ENCODE assay signal across 1 fruit fly cellular context in genomic region chr3L:6192822-6193555, dm6.
A peak's percentile ranks its signal among the peaks of the same experiment; 100 is the strongest.
TF ChIP-seq lines count a peak whose summit lies in the region.

TSS of gene Sf3b6 (minus strand) at chr3L:6193179.
TSS of gene Tnpo (plus strand) at chr3L:6193480.

TF ChIP-seq in whole organism, embryonic, 481 proteins besides CTCF, POLR2A, EP300 and RAD21 (continued from another document and continues in another):
- TF ChIP-seq Med (GFP tag; lab: Kevin White, UChicago): peak; percentile 84
- no peak for TF ChIP-seq cad (GFP tag; optimal IDR thresholded peaks at IDR 0.05; lab: Kevin White, UChicago)
- TF ChIP-seq lola (GFP tag; optimal IDR thresholded peaks at IDR 0.05; lab: Kevin White, UChicago): peak in 1 of 3 experiments; percentile 91
- TF ChIP-seq Dek (tag; optimal IDR thresholded peaks at IDR 0.05; lab: Kevin White, UChicago): no peak
- peak; percentile 29 for TF ChIP-seq emc (GFP tag; optimal IDR thresholded peaks at IDR 0.05; lab: Kevin White, UChicago)
- TF ChIP-seq pita (GFP tag; optimal IDR thresholded peaks at IDR 0.05; lab: Kevin White, UChicago): no peak
- TF ChIP-seq sna (GFP tag; IDR thresholded peaks at IDR 0.05; lab: Robert Waterston, UW; ENCODE audit: partially characterized antibody): peak; percentile 61; the same call in 1 of the 2 replicates
- peak; percentile 35 for TF ChIP-seq CG6765 (GFP tag; optimal IDR thresholded peaks at IDR 0.05; lab: Kevin White, UChicago)
- TF ChIP-seq gsb (GFP tag; IDR thresholded peaks at IDR 0.05; lab: Robert Waterston, UW): peak; percentile 58
- TF ChIP-seq HmgD (GFP tag; optimal IDR thresholded peaks at IDR 0.05; lab: Kevin White, UChicago): peak; percentile 9
- TF ChIP-seq hth (optimal IDR thresholded peaks at IDR 0.05; lab: Kevin White, UChicago): no peak
- TF ChIP-seq schlank (tag; optimal IDR thresholded peaks at IDR 0.05; lab: Kevin White, UChicago): peak; percentile 35
- no peak for TF ChIP-seq MTF-1 (GFP tag; optimal IDR thresholded peaks at IDR 0.05; lab: Kevin White, UChicago; ENCODE audit: borderline replicate concordance)
- TF ChIP-seq CG9797 (GFP tag; optimal IDR thresholded peaks at IDR 0.05; lab: Kevin White, UChicago): peak; percentile 99
- no peak for TF ChIP-seq CG15269 (tag; optimal IDR thresholded peaks at IDR 0.05; lab: Kevin White, UChicago)
- no peak for TF ChIP-seq Nf-YC (tag; optimal IDR thresholded peaks at IDR 0.05; lab: Kevin White, UChicago)
- peak; percentile 89 for TF ChIP-seq CG15696 (tag; optimal IDR thresholded peaks at IDR 0.05; lab: Kevin White, UChicago)
- TF ChIP-seq eve (GFP tag; optimal IDR thresholded peaks at IDR 0.05; lab: Kevin White, UChicago): no peak
- TF ChIP-seq CG6272 (GFP tag; IDR thresholded peaks at IDR 0.05; lab: Robert Waterston, UW): peak; percentile 88
- TF ChIP-seq CG9932 (GFP tag; IDR thresholded peaks at IDR 0.05; lab: Robert Waterston, UW): peak; percentile 93
- peak; percentile 2 for TF ChIP-seq CG7987 (GFP tag; optimal IDR thresholded peaks at IDR 0.05; lab: Kevin White, UChicago)
- TF ChIP-seq Oli (tag; optimal IDR thresholded peaks at IDR 0.05; lab: Kevin White, UChicago): peak; percentile 81
- TF ChIP-seq CG4424 (GFP tag; optimal IDR thresholded peaks at IDR 0.05; lab: Kevin White, UChicago): peak; percentile 89
- TF ChIP-seq CG2889 (GFP tag; IDR thresholded peaks at IDR 0.05; lab: Robert Waterston, UW): peak; percentile 40; the same call in 1 of the 3 replicates
- TF ChIP-seq Hr3 (GFP tag; optimal IDR thresholded peaks at IDR 0.05; lab: Kevin White, UChicago): peak; percentile 87
- no peak for TF ChIP-seq Hr78 (GFP tag; optimal IDR thresholded peaks at IDR 0.05; lab: Kevin White, UChicago)
- TF ChIP-seq slou (GFP tag; optimal IDR thresholded peaks at IDR 0.05; lab: Kevin White, UChicago): peak; percentile 82
- peak; percentile 76 for TF ChIP-seq CG9437 (GFP tag; optimal IDR thresholded peaks at IDR 0.05; lab: Kevin White, UChicago)
- TF ChIP-seq CG30020 (tag; optimal IDR thresholded peaks at IDR 0.05; lab: Kevin White, UChicago): no peak
- TF ChIP-seq Sox102F (GFP tag; optimal IDR thresholded peaks at IDR 0.05; lab: Kevin White, UChicago): no peak
- peak; percentile 39; the same call in 1 of the 3 replicates for TF ChIP-seq CG6175 (GFP tag; IDR thresholded peaks at IDR 0.05; lab: Robert Waterston, UW)
- TF ChIP-seq stc (GFP tag; IDR thresholded peaks at IDR 0.05; lab: Robert Waterston, UW): peak; percentile 60; the same call in 1 of the 2 replicates
- no peak for TF ChIP-seq CG1603 (tag; optimal IDR thresholded peaks at IDR 0.05; lab: Kevin White, UChicago)
- peak; percentile 47 for TF ChIP-seq CG17802 (tag; optimal IDR thresholded peaks at IDR 0.05; lab: Kevin White, UChicago)
- TF ChIP-seq bab2 (GFP tag; optimal IDR thresholded peaks at IDR 0.05; lab: Kevin White, UChicago): peak; percentile 79
- TF ChIP-seq CG7372 (GFP tag; IDR thresholded peaks at IDR 0.05; lab: Robert Waterston, UW): peak; percentile 80
- TF ChIP-seq tx (GFP tag; optimal IDR thresholded peaks at IDR 0.05; lab: Kevin White, UChicago): peak; percentile 62
- TF ChIP-seq Optix (GFP tag; IDR thresholded peaks at IDR 0.05; lab: Robert Waterston, UW): peak; percentile 51; the same call in 1 of the 3 replicates
- peak; percentile 96 for TF ChIP-seq Ets65A (GFP tag; lab: Kevin White, UChicago)
- TF ChIP-seq Ravus (GFP tag; IDR thresholded peaks at IDR 0.05; lab: Robert Waterston, UW): no peak; the same call in 1 of the 2 replicates
- TF ChIP-seq CG15514 (GFP tag; optimal IDR thresholded peaks at IDR 0.05; lab: Kevin White, UChicago): peak; percentile 84
- peak; percentile 68 for TF ChIP-seq cwo (GFP tag; optimal IDR thresholded peaks at IDR 0.05; lab: Kevin White, UChicago)
- TF ChIP-seq jumu (GFP tag; optimal IDR thresholded peaks at IDR 0.05; lab: Kevin White, UChicago): peak; percentile 66
- TF ChIP-seq Jarid2 (GFP tag; optimal IDR thresholded peaks at IDR 0.05; lab: Kevin White, UChicago): no peak
- peak; percentile 12 for TF ChIP-seq Dad (GFP tag; optimal IDR thresholded peaks at IDR 0.05; lab: Kevin White, UChicago)
- TF ChIP-seq Lhr (GFP tag; optimal IDR thresholded peaks at IDR 0.05; lab: Kevin White, UChicago): peak; percentile 78
- TF ChIP-seq p53 (GFP tag; optimal IDR thresholded peaks at IDR 0.05; lab: Kevin White, UChicago): peak; percentile 35
- no peak for TF ChIP-seq CG10147 (GFP tag; optimal IDR thresholded peaks at IDR 0.05; lab: Kevin White, UChicago)
- TF ChIP-seq repo (GFP tag; optimal IDR thresholded peaks at IDR 0.05; lab: Kevin White, UChicago): no peak
- peak; percentile 49 for TF ChIP-seq CG5180 (GFP tag; optimal IDR thresholded peaks at IDR 0.05; lab: Kevin White, UChicago)
- TF ChIP-seq TFAM (GFP tag; optimal IDR thresholded peaks at IDR 0.05; lab: Kevin White, UChicago): no peak
- peak; percentile 90 for TF ChIP-seq CG9727 (GFP tag; optimal IDR thresholded peaks at IDR 0.05; lab: Kevin White, UChicago)
- TF ChIP-seq CG9609 (GFP tag; optimal IDR thresholded peaks at IDR 0.05; lab: Kevin White, UChicago): peak; percentile 81
- peak; percentile 83 for TF ChIP-seq twi (tag; optimal IDR thresholded peaks at IDR 0.05; lab: Kevin White, UChicago)
- peak; percentile 69; the same call in 2 of the 3 replicates for TF ChIP-seq H15 (GFP tag; IDR thresholded peaks at IDR 0.05; lab: Robert Waterston, UW)
- peak; percentile 64 for TF ChIP-seq CG9876 (GFP tag; optimal IDR thresholded peaks at IDR 0.05; lab: Kevin White, UChicago)
- TF ChIP-seq CG13287 (GFP tag; IDR thresholded peaks at IDR 0.05; lab: Robert Waterston, UW; ENCODE audit: partially characterized antibody): peak; percentile 61
- no peak for TF ChIP-seq CG1832 (GFP tag; optimal IDR thresholded peaks at IDR 0.05; lab: Kevin White, UChicago)
- peak; percentile 36 for TF ChIP-seq CG34224 (GFP tag; IDR thresholded peaks at IDR 0.05; lab: Robert Waterston, UW; ENCODE audit: partially characterized antibody)
- TF ChIP-seq fd96Cb (tag; optimal IDR thresholded peaks at IDR 0.05; lab: Kevin White, UChicago): peak; percentile 72
- no peak for TF ChIP-seq Lim3 (GFP tag; IDR thresholded peaks at IDR 0.05; lab: Robert Waterston, UW)
- peak; percentile 86 for TF ChIP-seq CG10366 (GFP tag; IDR thresholded peaks at IDR 0.05; lab: Robert Waterston, UW)
- TF ChIP-seq sd (tag; optimal IDR thresholded peaks at IDR 0.05; lab: Kevin White, UChicago): no peak
- TF ChIP-seq Mrtf (GFP tag; IDR thresholded peaks at IDR 0.05; lab: Robert Waterston, UW): peak; percentile 81
- peak; percentile 70 for TF ChIP-seq peb (GFP tag; IDR thresholded peaks at IDR 0.05; lab: Robert Waterston, UW)
- TF ChIP-seq otp (GFP tag; IDR thresholded peaks at IDR 0.05; lab: Robert Waterston, UW): no peak; the same call in 2 of the 3 replicates
- TF ChIP-seq CG33213 (GFP tag; optimal IDR thresholded peaks at IDR 0.05; lab: Kevin White, UChicago): peak; percentile 39
- peak; percentile 33 for TF ChIP-seq disco-r (GFP tag; optimal IDR thresholded peaks at IDR 0.05; lab: Kevin White, UChicago)
- peak; percentile 92 for TF ChIP-seq gem (tag; optimal IDR thresholded peaks at IDR 0.05; lab: Kevin White, UChicago)
- peak; percentile 89 for TF ChIP-seq dysf (GFP tag; IDR thresholded peaks at IDR 0.05; lab: Robert Waterston, UW)
- no peak for TF ChIP-seq nom (GFP tag; optimal IDR thresholded peaks at IDR 0.05; lab: Kevin White, UChicago)
- TF ChIP-seq CG10274 (GFP tag; optimal IDR thresholded peaks at IDR 0.05; lab: Kevin White, UChicago): peak; percentile 80
- TF ChIP-seq toy (GFP tag; IDR thresholded peaks at IDR 0.05; lab: Robert Waterston, UW): peak; percentile 43; the same call in 1 of the 2 replicates
- peak; percentile 69 for TF ChIP-seq Camta (GFP tag; optimal IDR thresholded peaks at IDR 0.05; lab: Kevin White, UChicago)
- peak; percentile 58 for TF ChIP-seq CG1647 (GFP tag; optimal IDR thresholded peaks at IDR 0.05; lab: Kevin White, UChicago)
- no peak for TF ChIP-seq Tbp (GFP tag; optimal IDR thresholded peaks at IDR 0.05; lab: Kevin White, UChicago)
- TF ChIP-seq scrt (GFP tag; optimal IDR thresholded peaks at IDR 0.05; lab: Kevin White, UChicago): peak; percentile 65
- TF ChIP-seq Mes4 (GFP tag; optimal IDR thresholded peaks at IDR 0.05; lab: Kevin White, UChicago): peak; percentile 63
- peak; percentile 78 for TF ChIP-seq pum (GFP tag; optimal IDR thresholded peaks at IDR 0.05; lab: Kevin White, UChicago)
- TF ChIP-seq CG3847 (GFP tag; IDR thresholded peaks at IDR 0.05; lab: Robert Waterston, UW): peak; percentile 90
- peak; percentile 74 for TF ChIP-seq CG15011 (GFP tag; optimal IDR thresholded peaks at IDR 0.05; lab: Kevin White, UChicago)
- peak; percentile 55 for TF ChIP-seq Atf-2 (GFP tag; optimal IDR thresholded peaks at IDR 0.05; lab: Kevin White, UChicago)
- peak; percentile 93 for TF ChIP-seq CoRest (tag; optimal IDR thresholded peaks at IDR 0.05; lab: Kevin White, UChicago)
- TF ChIP-seq dpn (GFP tag; optimal IDR thresholded peaks at IDR 0.05; lab: Kevin White, UChicago): peak; percentile 76 to 84
- peak; percentile 27; the same call in 1 of the 2 replicates for TF ChIP-seq gt (GFP tag; IDR thresholded peaks at IDR 0.05; lab: Robert Waterston, UW)
- no peak for TF ChIP-seq CG17912 (GFP tag; optimal IDR thresholded peaks at IDR 0.05; lab: Kevin White, UChicago)
- no peak for TF ChIP-seq CG12071 (GFP tag; optimal IDR thresholded peaks at IDR 0.05; lab: Kevin White, UChicago)
- peak; percentile 65 for TF ChIP-seq E2f2 (GFP tag; IDR thresholded peaks at IDR 0.05; lab: Robert Waterston, UW)
- TF ChIP-seq CG7786 (GFP tag; optimal IDR thresholded peaks at IDR 0.05; lab: Kevin White, UChicago): peak; percentile 41
- TF ChIP-seq ERR (GFP tag; optimal IDR thresholded peaks at IDR 0.05; lab: Kevin White, UChicago): no peak
- TF ChIP-seq CG16863 (GFP tag; optimal IDR thresholded peaks at IDR 0.05; lab: Kevin White, UChicago): peak; percentile 62
- TF ChIP-seq Stat92E (GFP tag; optimal IDR thresholded peaks at IDR 0.05; lab: Kevin White, UChicago): peak in 1 of 3 experiments; percentile 32
- TF ChIP-seq corto (GFP tag; optimal IDR thresholded peaks at IDR 0.05; lab: Kevin White, UChicago): no peak
- TF ChIP-seq CHES-1-like (GFP tag; optimal IDR thresholded peaks at IDR 0.05; lab: Kevin White, UChicago): peak; percentile 66
- peak; percentile 87 for TF ChIP-seq Aef1 (GFP tag; IDR thresholded peaks at IDR 0.05; lab: Robert Waterston, UW)
- no peak for TF ChIP-seq Dip2 (GFP tag; IDR thresholded peaks at IDR 0.05; lab: Robert Waterston, UW)
- peak; percentile 58 for TF ChIP-seq psq (GFP tag; optimal IDR thresholded peaks at IDR 0.05; lab: Kevin White, UChicago)
- TF ChIP-seq CG8944 (GFP tag; optimal IDR thresholded peaks at IDR 0.05; lab: Kevin White, UChicago): peak; percentile 43
- TF ChIP-seq Rx (GFP tag; IDR thresholded peaks at IDR 0.05; lab: Robert Waterston, UW): peak; percentile 75
- no peak for TF ChIP-seq fru (optimal IDR thresholded peaks at IDR 0.05; lab: Kevin White, UChicago)
- peak; percentile 86 for TF ChIP-seq CG17829 (tag; optimal IDR thresholded peaks at IDR 0.05; lab: Kevin White, UChicago)
- peak; percentile 86 for TF ChIP-seq tgo (GFP tag; IDR thresholded peaks at IDR 0.05; lab: Robert Waterston, UW)
- TF ChIP-seq CG3995 (GFP tag; optimal IDR thresholded peaks at IDR 0.05; lab: Kevin White, UChicago): peak; percentile 91
- TF ChIP-seq Ssrp (tag; optimal IDR thresholded peaks at IDR 0.05; lab: Kevin White, UChicago): peak; percentile 87
- TF ChIP-seq CG4707 (GFP tag; optimal IDR thresholded peaks at IDR 0.05; lab: Kevin White, UChicago): no peak
- TF ChIP-seq CG11723 (GFP tag; optimal IDR thresholded peaks at IDR 0.05; lab: Kevin White, UChicago): no peak
- TF ChIP-seq CG18764 (GFP tag; optimal IDR thresholded peaks at IDR 0.05; lab: Kevin White, UChicago): peak; percentile 64
- peak; percentile 56 for TF ChIP-seq amos (GFP tag; IDR thresholded peaks at IDR 0.05; lab: Robert Waterston, UW; ENCODE audit: partially characterized antibody)
- peak; percentile 79 for TF ChIP-seq E2f1 (GFP tag; IDR thresholded peaks at IDR 0.05; lab: Robert Waterston, UW)
- TF ChIP-seq h (optimal IDR thresholded peaks at IDR 0.05; lab: Kevin White, UChicago): no peak
- peak; percentile 63 for TF ChIP-seq ems (GFP tag; optimal IDR thresholded peaks at IDR 0.05; lab: Kevin White, UChicago)
- peak; percentile 55 for TF ChIP-seq Deaf1 (tag; optimal IDR thresholded peaks at IDR 0.05; lab: Kevin White, UChicago)
- TF ChIP-seq CG17568 (GFP tag; optimal IDR thresholded peaks at IDR 0.05; lab: Kevin White, UChicago): no peak
- TF ChIP-seq Scr (GFP tag; IDR thresholded peaks at IDR 0.05; lab: Robert Waterston, UW; ENCODE audit: partially characterized antibody): peak; percentile 74
- peak; percentile 49 for TF ChIP-seq CG31388 (GFP tag; optimal IDR thresholded peaks at IDR 0.05; lab: Kevin White, UChicago)
- no peak for TF ChIP-seq CG31441 (GFP tag; IDR thresholded peaks at IDR 0.05; lab: Robert Waterston, UW)
- TF ChIP-seq Chrac-16 (GFP tag; optimal IDR thresholded peaks at IDR 0.05; lab: Kevin White, UChicago): peak; percentile 86
- no peak for TF ChIP-seq CG17359 (tag; optimal IDR thresholded peaks at IDR 0.05; lab: Kevin White, UChicago)
- no peak for TF ChIP-seq btn (GFP tag; optimal IDR thresholded peaks at IDR 0.05; lab: Kevin White, UChicago)
- TF ChIP-seq ftz-f1 (GFP tag; optimal IDR thresholded peaks at IDR 0.05; lab: Kevin White, UChicago): no peak
- no peak for TF ChIP-seq en (GFP tag; optimal IDR thresholded peaks at IDR 0.05; lab: Kevin White, UChicago)
- TF ChIP-seq CG11247 (GFP tag; IDR thresholded peaks at IDR 0.05; lab: Robert Waterston, UW): peak; percentile 71
- peak; percentile 84 for TF ChIP-seq Dbx (GFP tag; IDR thresholded peaks at IDR 0.05; lab: Robert Waterston, UW)
- TF ChIP-seq BtbVII (GFP tag; optimal IDR thresholded peaks at IDR 0.05; lab: Kevin White, UChicago): no peak
- TF ChIP-seq CG7556 (GFP tag; optimal IDR thresholded peaks at IDR 0.05; lab: Kevin White, UChicago): no peak
- TF ChIP-seq hb (GFP tag; IDR thresholded peaks at IDR 0.05; lab: Robert Waterston, UW; ENCODE audit: partially characterized antibody): no peak
- TF ChIP-seq CG30403 (GFP tag; optimal IDR thresholded peaks at IDR 0.05; lab: Kevin White, UChicago): peak; percentile 95
- TF ChIP-seq CG7271 (tag; optimal IDR thresholded peaks at IDR 0.05; lab: Kevin White, UChicago): peak; percentile 54
- TF ChIP-seq hkb (optimal IDR thresholded peaks at IDR 0.05; lab: Kevin White, UChicago): no peak
- peak; percentile 72 for TF ChIP-seq hkb (GFP tag; IDR thresholded peaks at IDR 0.05; lab: Robert Waterston, UW)
- TF ChIP-seq BEAF-32 (GFP tag; optimal IDR thresholded peaks at IDR 0.05; lab: Kevin White, UChicago): peak; percentile 89
- TF ChIP-seq gsb-n (tag; optimal IDR thresholded peaks at IDR 0.05; lab: Kevin White, UChicago): no peak
